Fruit fly (Drosophila melanogaster) whole organism, wandering third instar larva: ENCODE measurements around the gene CG13003.

Experiments used
- Abd-B ChIP-seq: fragments of >200 bp; optimal IDR thresholded peaks from 2 replicates; lab custom pipeline; 2017; ENCODE audit warnings: missing biosample characterization, missing genetic modification characterization
- CrebA ChIP-seq: fragments of 200-800 bp; sonication (Bioruptor generic); optimal IDR thresholded peaks from 2 replicates; lab custom pipeline; 2016; ENCODE audit warnings: missing biosample characterization, mild to moderate bottlenecking, missing genetic modification characterization, borderline replicate concordance
- Dfd ChIP-seq: fragments of >200 bp; optimal IDR thresholded peaks from 2 replicates; lab custom pipeline; 2017; ENCODE audit warnings: missing biosample characterization, missing genetic modification characterization
- Hr83 ChIP-seq: fragments of 200-300 bp; sonication (Bioruptor generic); optimal IDR thresholded peaks from 2 replicates; lab custom pipeline; 2016; ENCODE audit warnings: missing biosample characterization, mild to moderate bottlenecking, missing genetic modification characterization, moderate library complexity; ENCODE audit not compliant: poor library complexity, severe bottlenecking
- N ChIP-seq: fragments of >200 bp; optimal IDR thresholded peaks from 2 replicates; lab custom pipeline; 2018; ENCODE audit warnings: missing biosample characterization, missing external identifiers, missing genetic modification characterization
- Sp1 ChIP-seq: fragments of 200-800 bp; sonication (Bioruptor generic); optimal IDR thresholded peaks from 3 replicates; lab custom pipeline; 2019; ENCODE audit warnings: missing biosample characterization, mild to moderate bottlenecking, missing genetic modification characterization, moderate library complexity
- dl ChIP-seq, 2 experiments: fragments of 175-275, 200-275 bp in 1 of 2; fragments of 200-275 bp in 1 of 2; sonication (Bioruptor generic); optimal IDR thresholded peaks; lab custom pipeline; 2018; ENCODE audit warnings: mild to moderate bottlenecking in 2 of 2, missing biosample characterization in 2 of 2, missing genetic modification characterization in 2 of 2, moderate library complexity in 2 of 2; ENCODE audit not compliant: partially characterized antibody in 2 of 2, insufficient read depth in 1 of 2
- fru ChIP-seq: fragments of 200-800 bp; sonication (Bioruptor generic); optimal IDR thresholded peaks from 3 replicates; lab custom pipeline; 2016; ENCODE audit warnings: missing biosample characterization, mild to moderate bottlenecking, missing genetic modification characterization
- jim ChIP-seq: fragments of 175-275, 200-325 bp; sonication (Bioruptor generic); optimal IDR thresholded peaks from 2 replicates; lab custom pipeline; 2016; ENCODE audit warnings: missing biosample characterization, mild to moderate bottlenecking, missing genetic modification characterization
- psq ChIP-seq: fragments of 200-800 bp; sonication (Bioruptor generic); optimal IDR thresholded peaks from 3 replicates; lab custom pipeline; 2017; ENCODE audit warnings: missing biosample characterization, mild to moderate bottlenecking, missing genetic modification characterization, moderate library complexity
- sage ChIP-seq: fragments of 200-800 bp; sonication (Bioruptor generic); optimal IDR thresholded peaks from 2 replicates; lab custom pipeline; 2016; ENCODE audit warnings: missing biosample characterization, mild to moderate bottlenecking, missing genetic modification characterization
- usp ChIP-seq: fragments of >200 bp; optimal IDR thresholded peaks from 2 replicates; lab custom pipeline; 2017; ENCODE audit warnings: missing biosample characterization, missing genetic modification characterization

dm6 chrX:16859732-16860131 lies 16.6 kb downstream of the CG13003 start:
- no peak for TF ChIP-seq fru (GFP tag; lab: Kevin White, UChicago)
- TF ChIP-seq psq, result no peak
- no peak for TF ChIP-seq CrebA
- TF ChIP-seq sage (GFP tag; lab: Kevin White, UChicago), result no peak
- TF ChIP-seq N, result no peak
- no peak for TF ChIP-seq dl (GFP tag; optimal IDR thresholded peaks at IDR 0.05; lab: Kevin White, UChicago; ENCODE audit: insufficient read depth in 1 of 2, partially characterized antibody in 2 of 2)
- no peak for TF ChIP-seq Abd-B
- TF ChIP-seq Hr83 (GFP tag; lab: Kevin White, UChicago), result no peak
- TF ChIP-seq Sp1 (GFP tag; lab: Kevin White, UChicago), result no peak
- TF ChIP-seq jim (GFP tag; lab: Kevin White, UChicago), result no peak
- no peak for TF ChIP-seq usp (GFP tag; lab: Kevin White, UChicago)
- TF ChIP-seq Dfd (GFP tag; lab: Kevin White, UChicago), result no peak
